Fruit fly (Drosophila melanogaster) whole organism, pupa: ENCODE data around the gene Grd.

Experiments
- CG13204 ChIP-seq: fragments of 200-800 bp; sonication (Bioruptor generic); optimal IDR thresholded peaks from 2 replicates; lab custom pipeline; 2018; ENCODE audit warnings: missing biosample characterization, mild to moderate bottlenecking, missing genetic modification characterization, moderate library complexity
- CG4496 ChIP-seq: fragments of 200-800 bp; sonication (Bioruptor generic); IDR thresholded peaks from 3 replicates; pipeline ENCODE4 v1.3.6; 2022; ENCODE audit warnings: missing biosample characterization, missing genetic modification characterization
- D1 ChIP-seq: fragments of 200-800 bp; sonication (Bioruptor generic); optimal IDR thresholded peaks from 2 replicates; lab custom pipeline; 2018; ENCODE audit warnings: missing biosample characterization, mild to moderate bottlenecking, missing genetic modification characterization, moderate library complexity
- EcR ChIP-seq: fragments of 200-800 bp; sonication (Bioruptor generic); optimal IDR thresholded peaks from 3 replicates; lab custom pipeline; 2019; ENCODE audit warnings: missing biosample characterization, missing genetic modification characterization, mild to moderate bottlenecking, moderate library complexity, missing genetic modification reagents
- gl ChIP-seq: fragments of 200-800 bp; sonication (Bioruptor generic); optimal IDR thresholded peaks from 2 replicates; lab custom pipeline; 2018; ENCODE audit warnings: missing biosample characterization, mild to moderate bottlenecking, missing genetic modification characterization

Grd gene

dm6 chr3L:17887393-17887792 lies 64.3 kb downstream of the Grd start, which contains the start of gene CG7402:
Gene CG7402 (plus strand): TSS chr3L:17887705.
- TF ChIP-seq D1 (tag; lab: Kevin White, UChicago): no peak
- no peak for TF ChIP-seq gl (tag; lab: Kevin White, UChicago)
- no peak for TF ChIP-seq CG13204 (GFP tag; lab: Kevin White, UChicago)
- peak; percentile 53; the same call in 1 of the 3 replicates for TF ChIP-seq CG4496 (GFP tag; lab: Robert Waterston, UW)
- peak; percentile 62 for TF ChIP-seq EcR (GFP tag; lab: Kevin White, UChicago)
- TF ChIP-seq, all 21 proteins: peak for 2
